ENCODE assay signal across 5 worm cellular contexts in the genomic region with DNA sequence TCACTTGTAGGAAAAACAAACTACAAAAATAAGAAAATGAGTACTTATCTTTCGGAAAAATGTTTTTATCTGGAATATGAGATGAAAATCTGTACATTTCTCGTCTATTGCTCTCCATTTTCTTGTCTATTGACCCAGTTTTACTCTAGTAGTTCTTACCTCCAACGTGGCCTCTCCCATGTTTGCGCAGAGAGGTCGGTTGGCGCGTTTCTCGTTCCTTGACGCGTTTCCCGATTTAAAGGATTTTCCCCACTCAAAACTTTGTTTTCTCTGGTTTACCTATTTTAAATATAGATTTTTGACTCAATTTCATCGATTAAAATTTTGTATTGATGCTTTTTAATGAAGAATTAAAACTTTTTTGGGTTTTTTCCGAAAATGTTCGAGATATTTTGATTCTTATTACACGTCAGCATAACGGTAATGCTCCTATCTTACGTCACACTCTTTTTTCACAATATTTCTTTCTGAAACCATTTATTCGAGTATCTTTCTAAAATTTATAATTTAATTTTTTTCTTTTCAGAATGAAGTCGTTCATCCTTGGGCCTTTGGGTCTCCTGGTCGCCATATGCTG.
TF ChIP-seq lines count a peak whose summit lies in the region.

A gene (plus strand): TSS at position 527 of the 577 bp plus-strand sequence.

TF ChIP-seq in whole organism, L1 larva, 84 proteins besides CTCF, POLR2A, EP300 and RAD21 (continued from another document and continues in another):
- TF ChIP-seq ceh-82 (tag; optimal IDR thresholded peaks at IDR 0.05; lab: Kevin White, UChicago) (peak; percentile 29 to 53 (median 50)), egl-27 (tag; optimal IDR thresholded peaks at IDR 0.05; lab: Kevin White, UChicago) (no peak), lin-35 (GFP tag; optimal IDR thresholded peaks at IDR 0.05; lab: Kevin White, UChicago) (peak; percentile 3 to 73), nhr-237 (tag; optimal IDR thresholded peaks at IDR 0.05; lab: Kevin White, UChicago) (no peak), nhr-20 (tag; optimal IDR thresholded peaks at IDR 0.05; lab: Kevin White, UChicago) (peak; percentile 75), snpc-4 (tag; optimal IDR thresholded peaks at IDR 0.05; lab: Kevin White, UChicago) (peak; percentile 38), C34B4.2 (tag; optimal IDR thresholded peaks at IDR 0.05; lab: Kevin White, UChicago) (no peak), efl-1 (optimal IDR thresholded peaks at IDR 0.05; lab: Kevin White, UChicago) (peak; percentile 29 to 51), efl-1 (GFP tag; optimal IDR thresholded peaks at IDR 0.05 in 1 of 2; lab: Kevin White, UChicago) (peak; percentile 5 to 91), swsn-7 (tag; optimal IDR thresholded peaks at IDR 0.05; lab: Kevin White, UChicago) (peak; percentile 62), aly-2 (tag; optimal IDR thresholded peaks at IDR 0.05; lab: Kevin White, UChicago) (peak; percentile 17), hlh-17 (GFP tag; optimal IDR thresholded peaks at IDR 0.05; lab: Kevin White, UChicago; ENCODE audit: borderline replicate concordance) (no peak), tbx-2 (tag; optimal IDR thresholded peaks at IDR 0.05; lab: Kevin White, UChicago) (peak; percentile 56), hpl-2 (GFP tag; optimal IDR thresholded peaks at IDR 0.05; lab: Kevin White, UChicago) (no peak), snu-23 (GFP tag; optimal IDR thresholded peaks at IDR 0.05; lab: Kevin White, UChicago) (peak; percentile 70), nhr-90 (tag; optimal IDR thresholded peaks at IDR 0.05; lab: Kevin White, UChicago; ENCODE audit: poor library complexity) (peak; percentile 67), nhr-47 (tag; optimal IDR thresholded peaks at IDR 0.05; lab: Kevin White, UChicago) (peak; percentile 47), dsc-1 (tag; optimal IDR thresholded peaks at IDR 0.05; lab: Kevin White, UChicago) (peak; percentile 34), nhr-77 (tag; optimal IDR thresholded peaks at IDR 0.05; lab: Kevin White, UChicago) (peak; percentile 34), dpl-1 (GFP tag; optimal IDR thresholded peaks at IDR 0.05; lab: Kevin White, UChicago) (peak in 2 of 3 experiments; percentile 36 to 57), mdl-1 (tag; optimal IDR thresholded peaks at IDR 0.05; lab: Kevin White, UChicago) (peak in 1 of 2 experiments; percentile 43), lsy-2 (tag; optimal IDR thresholded peaks at IDR 0.05; lab: Kevin White, UChicago) (peak; percentile 57 to 69), C16A3.4 (tag; optimal IDR thresholded peaks at IDR 0.05; lab: Kevin White, UChicago) (peak; percentile 30), tlp-1 (tag; optimal IDR thresholded peaks at IDR 0.05; lab: Kevin White, UChicago) (no peak)

TF ChIP-seq in whole organism, L2 larva, 48 proteins besides CTCF, POLR2A, EP300 and RAD21 (continued from another document):
- TF ChIP-seq gmeb-1 (tag; optimal IDR thresholded peaks at IDR 0.05; lab: Kevin White, UChicago) (peak; percentile 46), lin-13 (GFP tag; optimal IDR thresholded peaks at IDR 0.05; lab: Kevin White, UChicago) (peak; percentile 55), C34F6.9 (tag; optimal IDR thresholded peaks at IDR 0.05; lab: Kevin White, UChicago) (peak; percentile 49), lsy-2 (tag; optimal IDR thresholded peaks at IDR 0.05; lab: Kevin White, UChicago) (peak; percentile 23 to 69), sma-3 (GFP tag; optimal IDR thresholded peaks at IDR 0.05; lab: Kevin White, UChicago) (peak; percentile 56), fos-1 (tag; optimal IDR thresholded peaks at IDR 0.05; lab: Kevin White, UChicago) (peak; percentile 63)
TF ChIP-seq in whole organism, L2 larva: peak in this region for 13.

TF ChIP-seq in whole organism, L3 larva, 47 proteins besides CTCF, POLR2A, EP300 and RAD21 (continued from another document):
- no peak for TF ChIP-seq lsy-12 (tag; optimal IDR thresholded peaks at IDR 0.05; lab: Kevin White, UChicago)

TF ChIP-seq in whole organism, L4 larva, 104 proteins besides CTCF, POLR2A, EP300 and RAD21 (continued from another document and continues in another):
- TF ChIP-seq nhr-28 (tag; optimal IDR thresholded peaks at IDR 0.05; lab: Kevin White, UChicago) (peak; percentile 58), mdt-29 (GFP tag; IDR thresholded peaks at IDR 0.05; lab: Robert Waterston, UW) (no peak), ztf-7 (tag; optimal IDR thresholded peaks at IDR 0.05; lab: Kevin White, UChicago) (no peak), F10B5.3 (tag; optimal IDR thresholded peaks at IDR 0.05; lab: Kevin White, UChicago) (no peak), vab-7 (GFP tag; IDR thresholded peaks at IDR 0.05; lab: Robert Waterston, UW) (no peak), php-3 (GFP tag; IDR thresholded peaks at IDR 0.05; lab: Robert Waterston, UW) (no peak), lin-13 (GFP tag; optimal IDR thresholded peaks at IDR 0.05; lab: Kevin White, UChicago) (no peak), ZK546.5 (tag; optimal IDR thresholded peaks at IDR 0.05; lab: Kevin White, UChicago) (no peak), dpl-1 (GFP tag; optimal IDR thresholded peaks at IDR 0.05; lab: Kevin White, UChicago) (peak; percentile 49), tag-97 (GFP tag; IDR thresholded peaks at IDR 0.05; lab: Robert Waterston, UW) (no peak), Y5F2A.4 (GFP tag; optimal IDR thresholded peaks at IDR 0.05; lab: Kevin White, UChicago) (no peak), dmd-9 (GFP tag; IDR thresholded peaks at IDR 0.05; lab: Robert Waterston, UW) (no peak), mdl-1 (tag; optimal IDR thresholded peaks at IDR 0.05; lab: Kevin White, UChicago) (peak in 1 of 2 experiments; percentile 41), madf-5 (GFP tag; IDR thresholded peaks at IDR 0.05; lab: Robert Waterston, UW) (no peak), nhr-76 (tag; optimal IDR thresholded peaks at IDR 0.05; lab: Kevin White, UChicago) (no peak), hlh-11 (tag; optimal IDR thresholded peaks at IDR 0.05; lab: Kevin White, UChicago) (peak; percentile 68), egl-27 (tag; optimal IDR thresholded peaks at IDR 0.05; lab: Kevin White, UChicago) (no peak), dve-1 (tag; optimal IDR thresholded peaks at IDR 0.05; lab: Kevin White, UChicago; ENCODE audit: insufficient read depth) (peak; percentile 69), daf-16 (GFP tag; optimal IDR thresholded peaks at IDR 0.05; lab: Kevin White, UChicago) (no peak), daf-16 (tag; optimal IDR thresholded peaks at IDR 0.05; lab: Kevin White, UChicago) (peak; percentile 52), nhr-111 (GFP tag; optimal IDR thresholded peaks at IDR 0.05; lab: Kevin White, UChicago) (no peak), aly-2 (tag; optimal IDR thresholded peaks at IDR 0.05; lab: Kevin White, UChicago) (no peak), rbr-2 (tag; optimal IDR thresholded peaks at IDR 0.05; lab: Kevin White, UChicago) (peak; percentile 44), ceh-28 (tag; optimal IDR thresholded peaks at IDR 0.05; lab: Kevin White, UChicago) (no peak), mxl-3 (GFP tag; optimal IDR thresholded peaks at IDR 0.05; lab: Kevin White, UChicago) (peak; percentile 19), ceh-32 (tag; optimal IDR thresholded peaks at IDR 0.05; lab: Kevin White, UChicago; ENCODE audit: poor library complexity) (no peak), nhr-237 (tag; optimal IDR thresholded peaks at IDR 0.05; lab: Kevin White, UChicago) (no peak), egl-43 (GFP tag; IDR thresholded peaks at IDR 0.05; lab: Robert Waterston, UW) (no peak), T26A8.4 (GFP tag; IDR thresholded peaks at IDR 0.05; lab: Robert Waterston, UW) (no peak), mep-1 (tag; optimal IDR thresholded peaks at IDR 0.05; lab: Kevin White, UChicago) (peak; percentile 83), nhr-11 (tag; optimal IDR thresholded peaks at IDR 0.05; lab: Kevin White, UChicago) (no peak), zag-1 (tag; optimal IDR thresholded peaks at IDR 0.05; lab: Kevin White, UChicago) (no peak), Y105C5A.15 (GFP tag; IDR thresholded peaks at IDR 0.05; lab: Robert Waterston, UW) (no peak), F26F4.8 (GFP tag; conservative IDR thresholded peaks at IDR 0.05; lab: Robert Waterston, UW) (no peak), nhr-6 (tag; optimal IDR thresholded peaks at IDR 0.05; lab: Kevin White, UChicago) (peak; percentile 57), nhr-10 (tag; optimal IDR thresholded peaks at IDR 0.05; lab: Kevin White, UChicago) (no peak), hif-1 (tag; optimal IDR thresholded peaks at IDR 0.05; lab: Kevin White, UChicago) (no peak), skn-1 (tag; optimal IDR thresholded peaks at IDR 0.05; lab: Kevin White, UChicago) (no peak), nhr-41 (GFP tag; IDR thresholded peaks at IDR 0.05; lab: Robert Waterston, UW) (no peak), ama-1 (optimal IDR thresholded peaks at IDR 0.05; lab: Kevin White, UChicago) (no peak), zfp-2 (tag; optimal IDR thresholded peaks at IDR 0.05; lab: Kevin White, UChicago) (no peak), mxl-2 (GFP tag; conservative IDR thresholded peaks at IDR 0.05; lab: Robert Waterston, UW) (no peak), fos-1 (tag; optimal IDR thresholded peaks at IDR 0.05; lab: Kevin White, UChicago) (no peak), dmd-8 (GFP tag; IDR thresholded peaks at IDR 0.05; lab: Robert Waterston, UW) (no peak), duxl-1 (tag; optimal IDR thresholded peaks at IDR 0.05; lab: Kevin White, UChicago; ENCODE audit: poor library complexity) (no peak), F49E8.2 (tag; optimal IDR thresholded peaks at IDR 0.05; lab: Kevin White, UChicago; ENCODE audit: borderline replicate concordance) (no peak), lsy-2 (tag; optimal IDR thresholded peaks at IDR 0.05; lab: Kevin White, UChicago) (peak in 1 of 2 experiments; percentile 75), zip-11 (GFP tag; IDR thresholded peaks at IDR 0.05; lab: Robert Waterston, UW) (no peak), tra-1 (GFP tag; IDR thresholded peaks at IDR 0.05; lab: Robert Waterston, UW) (no peak)

TF ChIP-seq in whole organism, young adult, 124 proteins besides CTCF, POLR2A, EP300 and RAD21 (continued from another document):
- TF ChIP-seq atf-7 (tag; optimal IDR thresholded peaks at IDR 0.05; lab: Kevin White, UChicago), result no peak
- no peak for TF ChIP-seq nhr-120 (GFP tag; IDR thresholded peaks at IDR 0.05; lab: Robert Waterston, UW)
- no peak for TF ChIP-seq B0261.1 (tag; optimal IDR thresholded peaks at IDR 0.05; lab: Kevin White, UChicago)
- no peak for TF ChIP-seq egrh-3 (GFP tag; IDR thresholded peaks at IDR 0.05; lab: Robert Waterston, UW)
- TF ChIP-seq ama-1 (optimal IDR thresholded peaks at IDR 0.05; lab: Kevin White, UChicago), result no peak
- no peak for TF ChIP-seq ama-1 (GFP tag; optimal IDR thresholded peaks at IDR 0.05; lab: Kevin White, UChicago)
- no peak for TF ChIP-seq C06A6.2 (GFP tag; conservative IDR thresholded peaks at IDR 0.05; lab: Robert Waterston, UW)
- no peak for TF ChIP-seq snpc-4 (GFP tag; optimal IDR thresholded peaks at IDR 0.05; lab: Kevin White, UChicago)
- peak in 1 of 4 experiments; percentile 14 for TF ChIP-seq snpc-4 (tag; optimal IDR thresholded peaks at IDR 0.05; lab: Kevin White, UChicago)
- peak; percentile 69 for TF ChIP-seq nhr-80 (tag; optimal IDR thresholded peaks at IDR 0.05; lab: Kevin White, UChicago)
- TF ChIP-seq dox-1 (GFP tag; IDR thresholded peaks at IDR 0.05; lab: Robert Waterston, UW), result 0 out of 2 replicates have a peak, but pooled peaks have one; percentile 30
- no peak for TF ChIP-seq zim-3 (tag; optimal IDR thresholded peaks at IDR 0.05; lab: Kevin White, UChicago)
- no peak for TF ChIP-seq unc-130 (GFP tag; optimal IDR thresholded peaks at IDR 0.05; lab: Kevin White, UChicago)
- no peak for TF ChIP-seq efl-1 (GFP tag; optimal IDR thresholded peaks at IDR 0.05; lab: Kevin White, UChicago)
- TF ChIP-seq Y95B8A.8 (GFP tag; IDR thresholded peaks at IDR 0.05; lab: Robert Waterston, UW), result no peak
- no peak for TF ChIP-seq ceh-79 (tag; optimal IDR thresholded peaks at IDR 0.05; lab: Kevin White, UChicago)
- TF ChIP-seq mcd-1 (GFP tag; IDR thresholded peaks at IDR 0.05; lab: Robert Waterston, UW), result no peak
- TF ChIP-seq Y53G8AR.9 (GFP tag; conservative IDR thresholded peaks at IDR 0.05; lab: Robert Waterston, UW), result no peak
- TF ChIP-seq let-607 (tag; optimal IDR thresholded peaks at IDR 0.05; lab: Kevin White, UChicago), result peak; percentile 96 to 98
- TF ChIP-seq ztf-28 (GFP tag; IDR thresholded peaks at IDR 0.05; lab: Robert Waterston, UW), result no peak
- no peak for TF ChIP-seq him-1 (tag; optimal IDR thresholded peaks at IDR 0.05; lab: Kevin White, UChicago)
